Worm (Caenorhabditis elegans) whole organism, L3 larva: Measurements from ENCODE around the gene mnk-1.

Experiments used
- R02D3.7 ChIP-seq: fragments of 150-350 bp; optimal IDR thresholded peaks from 2 replicates; lab custom pipeline; 2014; ENCODE audit warnings: missing biosample characterization, missing genetic modification characterization
- ZK546.5 ChIP-seq: sonication (generic microtip); optimal IDR thresholded peaks from 2 replicates; lab custom pipeline; 2017; ENCODE audit warnings: missing biosample characterization, missing genetic modification characterization
- aly-2 ChIP-seq: fragments of 150-350 bp; optimal IDR thresholded peaks from 2 replicates; lab custom pipeline; 2014; ENCODE audit warnings: missing biosample characterization, missing genetic modification characterization
- ama-1 ChIP-seq: fragments of 150-350 bp; optimal IDR thresholded peaks from 2 replicates; lab custom pipeline; 2018
- ceh-16 ChIP-seq: sonication (generic microtip); optimal IDR thresholded peaks from 2 replicates; lab custom pipeline; 2017; ENCODE audit warnings: missing biosample characterization, missing genetic modification characterization
- egl-5 ChIP-seq: fragments of 150-350 bp; optimal IDR thresholded peaks from 2 replicates; lab custom pipeline; 2017; ENCODE audit warnings: missing biosample characterization, missing genetic modification reagents, missing genetic modification characterization, inconsistent platforms
- elt-1 ChIP-seq: fragments of 150-350 bp; optimal IDR thresholded peaks from 2 replicates; lab custom pipeline; 2014; ENCODE audit warnings: missing biosample characterization, missing genetic modification characterization
- elt-2 ChIP-seq: sonication (generic microtip); optimal IDR thresholded peaks from 2 replicates; lab custom pipeline; 2016; ENCODE audit warnings: missing genetic modification reagents, mild to moderate bottlenecking, missing genetic modification characterization, missing compliant biosample characterization
- elt-3 ChIP-seq, 3 experiments: fragments of 150-350 bp in 1 of 3; sonication (generic microtip) in 2 of 3; optimal IDR thresholded peaks; 2 replicates in 2 of 3; 4 replicates in 1 of 3; lab custom pipeline; 2014 to 2017; ENCODE audit warnings: missing biosample characterization in 3 of 3, missing genetic modification characterization in 3 of 3
- eor-1 ChIP-seq, 2 experiments: fragments of 150-350 bp; optimal IDR thresholded peaks; 2 replicates each; lab custom pipeline; 2014 to 2018; ENCODE audit warnings: missing biosample characterization in 2 of 2, missing genetic modification characterization in 2 of 2
- fkh-10 ChIP-seq: sonication (generic microtip); optimal IDR thresholded peaks from 2 replicates; lab custom pipeline; 2017; ENCODE audit warnings: missing biosample characterization, missing genetic modification reagents, missing genetic modification characterization
- fkh-2 ChIP-seq: fragments of 150-350 bp; optimal IDR thresholded peaks from 2 replicates; lab custom pipeline; 2014; ENCODE audit warnings: missing biosample characterization, missing genetic modification reagents, missing genetic modification characterization
- fos-1 ChIP-seq: fragments of 150-350 bp; optimal IDR thresholded peaks from 2 replicates; lab custom pipeline; 2014; ENCODE audit warnings: missing biosample characterization, missing genetic modification characterization
- hmg-11 ChIP-seq: sonication (generic microtip); optimal IDR thresholded peaks from 2 replicates; lab custom pipeline; 2016; ENCODE audit warnings: missing genetic modification characterization, missing compliant biosample characterization
- jun-1 ChIP-seq: fragments of 150-350 bp; optimal IDR thresholded peaks from 2 replicates; lab custom pipeline; 2014; ENCODE audit warnings: missing biosample characterization, missing genetic modification reagents, missing genetic modification characterization
- lin-15B ChIP-seq: fragments of 150-350 bp; optimal IDR thresholded peaks from 2 replicates; lab custom pipeline; 2014; ENCODE audit warnings: missing biosample characterization, missing genetic modification characterization
- lsy-12 ChIP-seq: sonication (generic microtip); optimal IDR thresholded peaks from 2 replicates; lab custom pipeline; 2016; ENCODE audit warnings: mild to moderate bottlenecking, missing genetic modification characterization, missing compliant biosample characterization
- nfya-1 ChIP-seq: sonication (generic microtip); optimal IDR thresholded peaks from 2 replicates; lab custom pipeline; 2017; ENCODE audit warnings: missing genetic modification characterization, mild to moderate bottlenecking, missing compliant biosample characterization, antibody characterized with exemption, moderate library complexity; ENCODE audit not compliant: insufficient read depth
- nhr-11 ChIP-seq: fragments of 150-350 bp; optimal IDR thresholded peaks from 2 replicates; lab custom pipeline; 2014; ENCODE audit warnings: missing biosample characterization, missing genetic modification characterization
- nhr-23 ChIP-seq: fragments of 150-350 bp; optimal IDR thresholded peaks from 2 replicates; lab custom pipeline; 2014; ENCODE audit warnings: missing biosample characterization, missing genetic modification reagents, missing genetic modification characterization
- nhr-237 ChIP-seq: fragments of 150-350 bp; optimal IDR thresholded peaks from 2 replicates; lab custom pipeline; 2014; ENCODE audit warnings: missing biosample characterization, missing genetic modification characterization
- nhr-25 ChIP-seq: sonication (generic microtip); optimal IDR thresholded peaks from 2 replicates; lab custom pipeline; 2017; ENCODE audit warnings: missing biosample characterization, missing genetic modification characterization
- nhr-28 ChIP-seq: fragments of 150-350 bp; optimal IDR thresholded peaks from 2 replicates; lab custom pipeline; 2014; ENCODE audit warnings: missing biosample characterization, missing genetic modification characterization
- nhr-43 ChIP-seq: sonication (generic microtip); optimal IDR thresholded peaks from 2 replicates; lab custom pipeline; 2016; ENCODE audit warnings: mild to moderate bottlenecking, missing genetic modification characterization, missing compliant biosample characterization; ENCODE audit not compliant: poor library complexity, severe bottlenecking
- pha-4 ChIP-seq: fragments of 150-350 bp; optimal IDR thresholded peaks from 2 replicates; lab custom pipeline; 2014; ENCODE audit warnings: missing biosample characterization, missing genetic modification reagents, missing genetic modification characterization
- pqm-1 ChIP-seq: fragments of 150-350 bp; optimal IDR thresholded peaks from 2 replicates; lab custom pipeline; 2017; ENCODE audit warnings: missing biosample characterization, missing genetic modification characterization, inconsistent platforms
- sea-2 ChIP-seq: fragments of 150-350 bp; sonication (generic microtip); optimal IDR thresholded peaks from 4 replicates; lab custom pipeline; 2014; ENCODE audit warnings: missing biosample characterization, missing genetic modification reagents, missing genetic modification characterization
- skn-1 ChIP-seq: fragments of 150-350 bp; optimal IDR thresholded peaks from 2 replicates; lab custom pipeline; 2014; ENCODE audit warnings: missing biosample characterization, missing genetic modification characterization
- snpc-4 ChIP-seq: fragments of 150-350 bp; optimal IDR thresholded peaks from 2 replicates; lab custom pipeline; 2014; ENCODE audit warnings: missing biosample characterization, missing genetic modification characterization
- tbx-2 ChIP-seq: sonication (generic microtip); optimal IDR thresholded peaks from 2 replicates; lab custom pipeline; 2016; ENCODE audit warnings: mild to moderate bottlenecking, missing genetic modification characterization, missing compliant biosample characterization
- unc-62 ChIP-seq: fragments of 150-350 bp; sonication (generic microtip); optimal IDR thresholded peaks from 4 replicates; lab custom pipeline; 2014; ENCODE audit warnings: missing biosample characterization, missing genetic modification reagents, missing genetic modification characterization
- ztf-11 ChIP-seq: fragments of 150-350 bp; optimal IDR thresholded peaks from 2 replicates; lab custom pipeline; 2014; ENCODE audit warnings: missing biosample characterization, missing genetic modification characterization
- ztf-4 ChIP-seq: fragments of 150-350 bp; optimal IDR thresholded peaks from 2 replicates; lab custom pipeline; 2014; ENCODE audit warnings: missing biosample characterization, missing genetic modification characterization

The mnk-1 gene

DNA sequence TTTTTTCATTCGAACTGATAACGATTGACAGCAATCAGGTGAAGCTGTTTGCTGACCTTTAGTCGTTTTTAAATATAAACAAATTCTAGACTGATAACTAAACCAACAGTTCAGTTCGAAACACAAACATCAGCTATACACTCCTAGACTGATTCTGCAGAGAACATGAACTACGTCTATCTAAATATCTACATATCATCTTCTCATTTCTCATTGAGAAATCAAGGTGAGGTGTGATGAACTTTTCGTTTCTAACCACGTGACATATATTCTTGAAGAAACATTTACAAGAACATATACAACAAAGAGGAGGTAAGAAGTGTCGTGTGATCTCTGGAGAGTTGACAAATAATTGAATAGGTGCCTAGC, 2.3 kb upstream of the mnk-1 start:
- peak; percentile 30 for TF ChIP-seq lsy-12 (tag; lab: Kevin White, UChicago)
- TF ChIP-seq hmg-11 (tag; lab: Kevin White, UChicago), result no peak
- TF ChIP-seq ztf-4 (tag; lab: Kevin White, UChicago), result peak; percentile 54
- no peak for TF ChIP-seq nhr-237 (tag; lab: Kevin White, UChicago)
- TF ChIP-seq egl-5 (tag; lab: Kevin White, UChicago), result no peak
- no peak for TF ChIP-seq fkh-2 (tag; lab: Kevin White, UChicago)
- peak; percentile 89 for TF ChIP-seq nhr-43
- TF ChIP-seq sea-2 (GFP tag; lab: Kevin White, UChicago), result no peak
- peak; percentile 61 for TF ChIP-seq pha-4
- peak; percentile 93 for TF ChIP-seq nhr-25 (tag; lab: Kevin White, UChicago)
- TF ChIP-seq elt-3 (tag; optimal IDR thresholded peaks at IDR 0.05; lab: Kevin White, UChicago), result peak in 1 of 3 experiments; percentile 49
- peak; percentile 54 for TF ChIP-seq nhr-23 (tag; lab: Kevin White, UChicago)
- no peak for TF ChIP-seq skn-1 (tag; lab: Kevin White, UChicago)
- peak; percentile 43 for TF ChIP-seq jun-1
- TF ChIP-seq elt-1 (tag; lab: Kevin White, UChicago), result peak; percentile 17
- no peak for TF ChIP-seq snpc-4 (tag; lab: Kevin White, UChicago)
- TF ChIP-seq elt-2 (tag; lab: Kevin White, UChicago), result peak; percentile 85
- no peak for TF ChIP-seq ZK546.5 (tag; lab: Kevin White, UChicago)
- TF ChIP-seq fkh-10 (GFP tag; lab: Kevin White, UChicago), result no peak
- peak; percentile 51 for TF ChIP-seq pqm-1 (tag; lab: Kevin White, UChicago)
- TF ChIP-seq ztf-11 (tag; lab: Kevin White, UChicago), result no peak

DNA sequence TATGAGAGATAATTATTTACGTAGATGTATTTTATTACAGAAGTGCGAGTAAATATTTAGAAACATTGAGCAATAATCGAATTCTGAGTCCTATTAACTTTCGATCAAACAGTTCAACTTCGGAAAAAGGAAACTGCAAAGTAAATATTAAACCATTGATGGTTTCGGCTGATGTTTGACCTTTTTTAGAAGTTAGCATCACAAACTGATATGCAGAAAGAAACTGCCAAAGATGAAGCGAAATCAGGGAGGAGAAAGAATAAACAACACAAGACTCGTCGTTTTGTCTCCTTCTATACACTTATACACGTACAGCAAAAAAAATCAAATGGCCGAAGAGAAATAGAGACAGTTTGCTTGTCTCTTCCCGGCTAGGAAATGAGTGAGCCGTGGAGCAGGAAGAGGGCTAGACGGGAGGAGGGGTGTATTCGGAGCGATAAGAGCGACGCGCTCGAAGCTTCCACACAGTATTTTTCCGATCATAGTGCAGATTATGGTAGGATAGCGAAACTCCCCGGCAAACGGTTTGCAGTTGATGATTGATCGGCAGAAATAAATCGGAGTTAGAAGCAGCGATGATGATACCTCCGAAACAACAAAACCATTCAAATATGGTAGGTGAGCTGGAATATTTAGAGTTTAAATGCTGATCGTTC, 1.8 kb upstream of the mnk-1 start:
- TF ChIP-seq pqm-1 (tag; lab: Kevin White, UChicago) (peak; percentile 2), nfya-1 (tag; lab: Kevin White, UChicago) (peak; percentile 34), pha-4 (peak; percentile 69), fkh-2 (tag; lab: Kevin White, UChicago) (no peak), ama-1 (lab: Kevin White, UChicago) (peak; percentile 90)
- TF ChIP-seq, all 47 proteins: peak for 4

DNA sequence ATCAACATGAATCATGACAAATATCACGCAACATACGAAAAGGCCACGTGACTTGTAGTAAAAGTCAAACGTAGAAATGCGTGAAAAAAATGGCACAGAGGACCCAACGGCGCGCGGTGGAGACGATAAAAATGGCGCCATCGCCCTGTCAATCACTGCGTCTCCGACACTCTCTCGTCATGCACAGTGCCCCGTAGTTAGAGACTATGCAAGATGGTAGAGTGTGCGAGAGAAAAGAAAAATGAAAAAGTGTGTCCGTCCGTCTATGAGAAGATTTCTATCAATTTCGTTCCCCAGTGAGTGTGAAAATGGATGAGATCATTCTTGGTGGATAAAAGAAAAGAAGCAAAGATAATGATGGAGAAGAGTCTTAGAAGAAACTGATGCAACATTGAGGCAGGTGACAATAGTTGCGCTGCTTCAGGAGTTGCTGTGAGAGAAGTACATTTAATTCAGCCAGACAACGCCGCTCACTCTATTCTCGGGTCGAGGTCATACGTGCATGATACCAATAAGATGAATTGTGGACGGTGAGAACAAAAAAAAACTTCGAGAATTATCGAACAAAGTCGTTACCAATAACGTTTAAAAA, 736 bp upstream of the mnk-1 start:
- peak; percentile 79 for TF ChIP-seq nhr-25 (tag; lab: Kevin White, UChicago)
- no peak for TF ChIP-seq eor-1 (tag; optimal IDR thresholded peaks at IDR 0.05; lab: Kevin White, UChicago)
- peak; percentile 28 for TF ChIP-seq hmg-11 (tag; lab: Kevin White, UChicago)
- TF ChIP-seq fos-1 (tag; lab: Kevin White, UChicago), result peak; percentile 34
- TF ChIP-seq skn-1 (tag; lab: Kevin White, UChicago), result no peak
- peak; percentile 25 for TF ChIP-seq lin-15B
- peak; percentile 17 for TF ChIP-seq R02D3.7 (tag; lab: Kevin White, UChicago)
- no peak for TF ChIP-seq nhr-28
- no peak for TF ChIP-seq pqm-1 (tag; lab: Kevin White, UChicago)
- TF ChIP-seq aly-2 (tag; lab: Kevin White, UChicago), result no peak
- peak; percentile 12 for TF ChIP-seq snpc-4 (tag; lab: Kevin White, UChicago)
- TF ChIP-seq pha-4, result peak; percentile 55
- TF ChIP-seq ama-1 (lab: Kevin White, UChicago), result peak; percentile 52
- TF ChIP-seq nfya-1 (tag; lab: Kevin White, UChicago), result peak; percentile 23
- peak; percentile 31 for TF ChIP-seq nhr-23 (tag; lab: Kevin White, UChicago)
- TF ChIP-seq elt-2 (tag; lab: Kevin White, UChicago), result peak; percentile 68
- no peak for TF ChIP-seq ceh-16 (tag; lab: Kevin White, UChicago)
- TF ChIP-seq ztf-4 (tag; lab: Kevin White, UChicago), result peak; percentile 78
- peak in 1 of 3 experiments; percentile 47 for TF ChIP-seq elt-3 (tag; optimal IDR thresholded peaks at IDR 0.05; lab: Kevin White, UChicago)
- peak; percentile 38 for TF ChIP-seq nhr-43
- TF ChIP-seq nhr-11 (tag; lab: Kevin White, UChicago), result peak; percentile 47
- peak; percentile 71 for TF ChIP-seq unc-62 (GFP tag; lab: Kevin White, UChicago)
- peak; percentile 19 for TF ChIP-seq tbx-2 (tag; lab: Kevin White, UChicago)

DNA sequence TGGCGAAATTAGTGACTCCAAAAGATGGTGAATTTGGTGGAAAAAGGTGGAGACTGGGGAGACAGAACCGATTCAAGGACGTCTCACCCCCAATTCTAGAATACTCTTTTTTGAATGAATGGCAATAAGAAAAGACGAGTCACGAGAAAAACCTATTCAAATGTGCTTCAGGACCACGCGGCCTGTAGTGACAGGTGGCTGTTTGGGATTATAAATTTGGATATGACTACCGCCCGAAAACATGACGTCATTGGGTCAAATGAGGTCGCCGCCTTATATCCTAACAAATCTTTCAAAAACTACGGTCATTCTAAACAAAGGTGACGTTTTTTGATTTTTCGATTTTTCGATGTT, 821 bp downstream of the mnk-1 start:
- TF ChIP-seq nhr-25 (tag; lab: Kevin White, UChicago), result peak; percentile 18
- TF ChIP-seq tbx-2 (tag; lab: Kevin White, UChicago), result no peak
- peak; percentile 73 for TF ChIP-seq ama-1 (lab: Kevin White, UChicago)
